Worm (Caenorhabditis elegans) whole organism, L4 larva: ENCODE data around the gene C25F6.1.

Experiments used
- F37D6.2 ChIP-seq: sonication (generic microtip); optimal IDR thresholded peaks from 2 replicates; lab custom pipeline; 2016; ENCODE audit warnings: mild to moderate bottlenecking, missing genetic modification characterization, missing compliant biosample characterization
- aly-2 ChIP-seq: sonication (generic microtip); optimal IDR thresholded peaks from 2 replicates; lab custom pipeline; 2018; ENCODE audit warnings: missing biosample characterization, missing genetic modification characterization
- daf-8 ChIP-seq: fragments of 200-800 bp; sonication (Bioruptor generic); IDR thresholded peaks from 2 replicates; pipeline ENCODE4 v1.3.6; 2022; ENCODE audit warnings: missing genetic modification characterization, missing compliant biosample characterization
- dmd-6 ChIP-seq: fragments of 200-800 bp; sonication (Bioruptor generic); IDR thresholded peaks from 2 replicates; pipeline ENCODE4 v1.3.6; 2022; ENCODE audit warnings: missing genetic modification reagents, missing genetic modification characterization, missing compliant biosample characterization
- fkh-10 ChIP-seq: fragments of 150-350 bp; optimal IDR thresholded peaks from 2 replicates; lab custom pipeline; 2014; ENCODE audit warnings: missing biosample characterization, missing genetic modification reagents, missing genetic modification characterization
- hlh-11 ChIP-seq: fragments of 200-800 bp; sonication (Bioruptor generic); optimal IDR thresholded peaks from 2 replicates; lab custom pipeline; 2018; ENCODE audit warnings: mild to moderate bottlenecking, missing genetic modification characterization, missing compliant biosample characterization
- lsy-2 ChIP-seq, 2 experiments: fragments of 150-350 bp in 1 of 2; sonication (generic microtip) in 1 of 2; optimal IDR thresholded peaks; 2 replicates each; lab custom pipeline; 2014 to 2017; ENCODE audit warnings: missing biosample characterization in 2 of 2, missing genetic modification characterization in 2 of 2
- mep-1 ChIP-seq: fragments of 150-350 bp; sonication (generic microtip); optimal IDR thresholded peaks from 3 replicates; lab custom pipeline; 2014; ENCODE audit warnings: missing biosample characterization, missing genetic modification characterization
- nhr-28 ChIP-seq: fragments of 150-350 bp; optimal IDR thresholded peaks from 2 replicates; lab custom pipeline; 2014; ENCODE audit warnings: missing biosample characterization, missing genetic modification characterization
- pha-4 ChIP-seq, 2 experiments: fragments of 150-350 bp in 1 of 2; fragments of 200-800 bp in 1 of 2; sonication (Bioruptor generic) in 1 of 2; IDR thresholded peaks in 1 of 2; optimal IDR thresholded peaks in 1 of 2; 2 replicates each; pipeline versions ENCODE4 v1.3.6 to Lab custom; 2014 to 2022; ENCODE audit warnings: missing genetic modification characterization in 2 of 2, missing genetic modification reagents in 2 of 2, missing biosample characterization in 1 of 2, missing compliant biosample characterization in 1 of 2
- zfp-3 ChIP-seq: fragments of 200-800 bp; sonication (Bioruptor generic); conservative IDR thresholded peaks from 2 replicates; pipeline ENCODE4 v1.3.6; 2022; ENCODE audit warnings: missing genetic modification reagents, missing genetic modification characterization, missing compliant biosample characterization

ce11 chrX:5492820-5493382 is 6.6 kb downstream of the C25F6.1 start, which contains the start of the genes bus-8A and bus-8B:
- TF ChIP-seq F37D6.2 = no peak
- TF ChIP-seq hlh-11 (tag; lab: Kevin White, UChicago) = no peak
- TF ChIP-seq lsy-2 (tag; optimal IDR thresholded peaks at IDR 0.05; lab: Kevin White, UChicago) = no peak
- TF ChIP-seq daf-8 = no peak
- no peak for TF ChIP-seq mep-1 (tag; lab: Kevin White, UChicago)
- no peak for TF ChIP-seq dmd-6 (GFP tag; lab: Robert Waterston, UW)
- TF ChIP-seq zfp-3 (GFP tag; lab: Robert Waterston, UW) = no peak
- TF ChIP-seq pha-4 (GFP tag; IDR thresholded peaks at IDR 0.05; lab: Robert Waterston, UW) = no peak
- TF ChIP-seq pha-4 (tag; optimal IDR thresholded peaks at IDR 0.05; lab: Kevin White, UChicago) = no peak
- no peak for TF ChIP-seq nhr-28 (tag; lab: Kevin White, UChicago)
- TF ChIP-seq aly-2 = no peak
- no peak for TF ChIP-seq fkh-10 (GFP tag; lab: Kevin White, UChicago)
